Fruit fly (Drosophila melanogaster) whole organism, pupa: Measurements from ENCODE around the gene dmrt99B.
A peak's percentile ranks its signal among the peaks of the same experiment; 100 is the strongest.

Source experiments
- CG10348 ChIP-seq: fragments of 200-800 bp; sonication (Bioruptor generic); IDR thresholded peaks from 2 replicates; pipeline ENCODE4 v1.3.6; 2022; ENCODE audit warnings: missing biosample characterization, missing genetic modification characterization
- CG14655 ChIP-seq: fragments of 200-800 bp; sonication (Bioruptor generic); optimal IDR thresholded peaks from 3 replicates; lab custom pipeline; 2017; ENCODE audit warnings: mild to moderate bottlenecking, missing biosample characterization, missing genetic modification reagents, missing genetic modification characterization
- CG15710 ChIP-seq: fragments of 200-800 bp; sonication (Bioruptor generic); optimal IDR thresholded peaks from 2 replicates; lab custom pipeline; 2018; ENCODE audit warnings: missing biosample characterization, mild to moderate bottlenecking, missing genetic modification characterization, moderate library complexity
- CG32121 ChIP-seq: fragments of 200-800 bp; sonication (Bioruptor generic); IDR thresholded peaks from 2 replicates; pipeline ENCODE4 v1.3.6; 2022; ENCODE audit warnings: missing biosample characterization, missing genetic modification characterization
- CG34367 ChIP-seq: fragments of 200-800 bp; sonication (Bioruptor generic); optimal IDR thresholded peaks from 2 replicates; lab custom pipeline; 2018; ENCODE audit warnings: missing biosample characterization, mild to moderate bottlenecking, missing genetic modification characterization
- CG4496 ChIP-seq: fragments of 200-800 bp; sonication (Bioruptor generic); IDR thresholded peaks from 3 replicates; pipeline ENCODE4 v1.3.6; 2022; ENCODE audit warnings: missing biosample characterization, missing genetic modification characterization
- D1 ChIP-seq: fragments of 200-800 bp; sonication (Bioruptor generic); optimal IDR thresholded peaks from 2 replicates; lab custom pipeline; 2018; ENCODE audit warnings: missing biosample characterization, mild to moderate bottlenecking, missing genetic modification characterization, moderate library complexity
- Ets98B ChIP-seq: fragments of 200-800 bp; sonication (Bioruptor generic); IDR thresholded peaks from 2 replicates; pipeline ENCODE4 v1.3.6; 2022; ENCODE audit warnings: missing biosample characterization, missing genetic modification characterization
- Pif1A ChIP-seq: fragments of 200-800 bp; sonication (Bioruptor generic); optimal IDR thresholded peaks from 3 replicates; lab custom pipeline; 2016; ENCODE audit warnings: missing biosample characterization, missing genetic modification characterization
- gl ChIP-seq: fragments of 200-800 bp; sonication (Bioruptor generic); optimal IDR thresholded peaks from 2 replicates; lab custom pipeline; 2018; ENCODE audit warnings: missing biosample characterization, mild to moderate bottlenecking, missing genetic modification characterization

DNA sequence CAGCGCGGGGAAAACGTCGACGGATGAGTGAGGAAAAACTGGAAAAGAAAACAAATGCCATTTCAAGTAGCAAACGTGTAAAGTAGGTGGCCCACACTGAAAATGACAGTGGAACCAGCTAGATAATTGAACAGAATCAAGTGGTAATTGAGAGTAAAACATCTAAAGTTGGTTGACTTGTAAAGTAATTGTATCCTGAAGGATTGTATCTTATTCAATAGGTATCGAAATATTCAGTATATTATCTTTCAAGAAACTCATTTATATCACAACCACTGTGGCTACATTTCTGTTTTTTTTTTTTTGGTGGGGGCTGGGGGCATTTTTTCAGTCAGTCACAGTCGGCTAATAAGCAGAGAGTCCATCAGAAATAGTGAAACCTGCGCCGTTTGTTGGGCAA, 6.8 kb downstream of the dmrt99B start:
- TF ChIP-seq CG15710 (tag; lab: Kevin White, UChicago) (no peak), D1 (tag; lab: Kevin White, UChicago) (no peak), CG32121 (GFP tag; lab: Robert Waterston, UW) (no peak), CG10348 (no peak), CG4496 (GFP tag; lab: Robert Waterston, UW) (peak; percentile 39; the same call in 1 of the 3 replicates), Ets98B (GFP tag; lab: Robert Waterston, UW) (peak; percentile 58; the same call in 1 of the 2 replicates), gl (tag; lab: Kevin White, UChicago) (no peak), Pif1A (GFP tag; lab: Kevin White, UChicago) (no peak), CG34367 (tag; lab: Kevin White, UChicago) (no peak), CG14655 (GFP tag; lab: Kevin White, UChicago) (no peak)
